Worm (Caenorhabditis elegans) whole organism, late embryonic: ENCODE measurements around the gene Y46B2A.4.

Source experiments
- C38D4.7 ChIP-seq: fragments of 200-800 bp; sonication (Bioruptor generic); optimal IDR thresholded peaks from 2 replicates; lab custom pipeline; 2018; ENCODE audit warnings: mild to moderate bottlenecking, missing genetic modification characterization, moderate library complexity, missing compliant biosample characterization
- K09A11.1 ChIP-seq: sonication (generic microtip); optimal IDR thresholded peaks from 2 replicates; lab custom pipeline; 2017; ENCODE audit warnings: antibody characterized with exemption, mild to moderate bottlenecking, missing genetic modification characterization, missing compliant biosample characterization; ENCODE audit not compliant: insufficient read depth
- T23F11.4 ChIP-seq: fragments of 200-800 bp; sonication (Bioruptor generic); optimal IDR thresholded peaks from 2 replicates; lab custom pipeline; 2018; ENCODE audit warnings: mild to moderate bottlenecking, missing genetic modification characterization, missing compliant biosample characterization
- Y22D7AL.16 ChIP-seq: sonication (generic microtip); optimal IDR thresholded peaks from 2 replicates; lab custom pipeline; 2016; ENCODE audit warnings: missing genetic modification characterization, missing compliant biosample characterization
- ama-1 ChIP-seq: fragments of 150-350 bp; optimal IDR thresholded peaks from 2 replicates; lab custom pipeline; 2014
- ceh-18 ChIP-seq: sonication (generic microtip); optimal IDR thresholded peaks from 2 replicates; lab custom pipeline; 2016; ENCODE audit warnings: missing genetic modification characterization, missing compliant biosample characterization
- ceh-19 ChIP-seq: fragments of 200-800 bp; sonication (Bioruptor generic); optimal IDR thresholded peaks from 2 replicates; lab custom pipeline; 2018; ENCODE audit warnings: mild to moderate bottlenecking, missing genetic modification characterization, missing compliant biosample characterization
- ceh-2 ChIP-seq: sonication (generic microtip); optimal IDR thresholded peaks from 2 replicates; lab custom pipeline; 2016; ENCODE audit warnings: missing genotype, missing genetic modification characterization, missing compliant biosample characterization
- ceh-30 ChIP-seq: fragments of 150-350 bp; optimal IDR thresholded peaks from 2 replicates; lab custom pipeline; 2014; ENCODE audit warnings: missing biosample characterization, missing genetic modification characterization
- ceh-31 ChIP-seq: sonication (generic microtip); optimal IDR thresholded peaks from 2 replicates; lab custom pipeline; 2016; ENCODE audit warnings: missing genetic modification characterization, missing compliant biosample characterization
- ceh-45 ChIP-seq: fragments of 200-800 bp; sonication (Bioruptor generic); IDR thresholded peaks from 2 replicates; pipeline ENCODE4 v1.3.6; 2022; ENCODE audit warnings: missing genetic modification reagents, missing genetic modification characterization, missing compliant biosample characterization
- ceh-6 ChIP-seq: fragments of 200-800 bp; sonication (Bioruptor generic); optimal IDR thresholded peaks from 2 replicates; lab custom pipeline; 2018; ENCODE audit warnings: mild to moderate bottlenecking, missing genetic modification characterization, missing compliant biosample characterization
- ceh-9 ChIP-seq: sonication (generic microtip); optimal IDR thresholded peaks from 2 replicates; lab custom pipeline; 2016; ENCODE audit warnings: mild to moderate bottlenecking, missing genetic modification characterization, inconsistent platforms, missing compliant biosample characterization
- dmd-4 ChIP-seq: sonication (generic microtip); optimal IDR thresholded peaks from 2 replicates; lab custom pipeline; 2016; ENCODE audit warnings: borderline replicate concordance, missing genetic modification characterization, missing compliant biosample characterization
- elt-2 ChIP-seq: sonication (generic microtip); optimal IDR thresholded peaks from 2 replicates; lab custom pipeline; 2016; ENCODE audit warnings: missing genetic modification reagents, missing genetic modification characterization, missing compliant biosample characterization
- ets-4 ChIP-seq: sonication (generic microtip); optimal IDR thresholded peaks from 2 replicates; lab custom pipeline; 2016; ENCODE audit warnings: missing genetic modification characterization, missing compliant biosample characterization
- eyg-1 ChIP-seq: sonication (generic microtip); optimal IDR thresholded peaks from 2 replicates; lab custom pipeline; 2016; ENCODE audit warnings: missing genotype, missing genetic modification characterization, missing compliant biosample characterization
- fax-1 ChIP-seq: sonication (generic microtip); optimal IDR thresholded peaks from 2 replicates; lab custom pipeline; 2016; ENCODE audit warnings: missing genotype, missing genetic modification characterization, missing compliant biosample characterization
- gmeb-2 ChIP-seq: sonication (generic microtip); optimal IDR thresholded peaks from 2 replicates; lab custom pipeline; 2016; ENCODE audit warnings: missing genetic modification characterization, inconsistent platforms, missing compliant biosample characterization
- hlh-15 ChIP-seq: sonication (generic microtip); optimal IDR thresholded peaks from 2 replicates; lab custom pipeline; 2016; ENCODE audit warnings: missing genetic modification characterization, missing compliant biosample characterization
- hlh-6 ChIP-seq: sonication (generic microtip); optimal IDR thresholded peaks from 2 replicates; lab custom pipeline; 2016; ENCODE audit warnings: missing genotype, missing genetic modification characterization, missing compliant biosample characterization
- hlh-8 ChIP-seq: sonication (generic microtip); optimal IDR thresholded peaks from 2 replicates; lab custom pipeline; 2016; ENCODE audit warnings: missing genotype, missing genetic modification characterization, missing compliant biosample characterization
- lim-6 ChIP-seq: sonication (generic microtip); optimal IDR thresholded peaks from 2 replicates; lab custom pipeline; 2016; ENCODE audit warnings: missing genetic modification characterization, missing compliant biosample characterization
- lin-11 ChIP-seq: fragments of 200-800 bp; sonication (Bioruptor generic); optimal IDR thresholded peaks from 2 replicates; lab custom pipeline; 2018; ENCODE audit warnings: mild to moderate bottlenecking, missing genetic modification characterization, missing compliant biosample characterization
- nhr-11 ChIP-seq: fragments of 150-350 bp; optimal IDR thresholded peaks from 2 replicates; lab custom pipeline; 2014; ENCODE audit warnings: missing biosample characterization, missing genetic modification characterization
- nhr-232 ChIP-seq: sonication (generic microtip); optimal IDR thresholded peaks from 2 replicates; lab custom pipeline; 2016; ENCODE audit warnings: missing genetic modification characterization, missing compliant biosample characterization
- npax-4 ChIP-seq: sonication (generic microtip); optimal IDR thresholded peaks from 2 replicates; lab custom pipeline; 2016; ENCODE audit warnings: missing genetic modification characterization, missing compliant biosample characterization
- odd-2 ChIP-seq: sonication (generic microtip); optimal IDR thresholded peaks from 2 replicates; lab custom pipeline; 2017; ENCODE audit warnings: antibody characterized with exemption, mild to moderate bottlenecking, missing genetic modification characterization, missing compliant biosample characterization
- pag-3 ChIP-seq: sonication (generic microtip); optimal IDR thresholded peaks from 2 replicates; lab custom pipeline; 2016; ENCODE audit warnings: missing compliant biosample characterization, missing genetic modification characterization, borderline replicate concordance
- pax-1 ChIP-seq: fragments of 150-350 bp; optimal IDR thresholded peaks from 2 replicates; lab custom pipeline; 2014; ENCODE audit warnings: missing biosample characterization, missing genetic modification characterization
- pqm-1 ChIP-seq: sonication (generic microtip); optimal IDR thresholded peaks from 2 replicates; lab custom pipeline; 2016; ENCODE audit warnings: missing genetic modification characterization, missing compliant biosample characterization
- pros-1 ChIP-seq: fragments of 150-350 bp; optimal IDR thresholded peaks from 2 replicates; lab custom pipeline; 2014; ENCODE audit warnings: missing biosample characterization, missing genetic modification reagents, missing genetic modification characterization
- ref-2 ChIP-seq: sonication (generic microtip); optimal IDR thresholded peaks from 2 replicates; lab custom pipeline; 2016; ENCODE audit warnings: missing genetic modification characterization, missing compliant biosample characterization
- rnt-1 ChIP-seq: sonication (generic microtip); optimal IDR thresholded peaks from 2 replicates; lab custom pipeline; 2016; ENCODE audit warnings: missing genetic modification characterization, missing compliant biosample characterization
- sdc-2 ChIP-seq: sonication (generic microtip); optimal IDR thresholded peaks from 2 replicates; lab custom pipeline; 2016; ENCODE audit warnings: missing genotype, missing genetic modification characterization, missing compliant biosample characterization
- syd-9 ChIP-seq: sonication (generic microtip); optimal IDR thresholded peaks from 2 replicates; lab custom pipeline; 2016; ENCODE audit warnings: mild to moderate bottlenecking, missing genetic modification characterization, moderate library complexity, missing compliant biosample characterization
- tbx-2 ChIP-seq: sonication (generic microtip); optimal IDR thresholded peaks from 2 replicates; lab custom pipeline; 2016; ENCODE audit warnings: missing genetic modification characterization, missing compliant biosample characterization
- tbx-7 ChIP-seq: sonication (generic microtip); optimal IDR thresholded peaks from 2 replicates; lab custom pipeline; 2016; ENCODE audit warnings: missing genotype, missing genetic modification characterization, missing compliant biosample characterization
- ttx-3 ChIP-seq: sonication (generic microtip); optimal IDR thresholded peaks from 2 replicates; lab custom pipeline; 2016; ENCODE audit warnings: missing genetic modification reagents, missing genetic modification characterization, missing compliant biosample characterization
- unc-42 ChIP-seq: sonication (generic microtip); optimal IDR thresholded peaks from 2 replicates; lab custom pipeline; 2016; ENCODE audit warnings: missing genotype, missing genetic modification characterization, missing compliant biosample characterization
- ztf-16 ChIP-seq: sonication (generic microtip); optimal IDR thresholded peaks from 2 replicates; lab custom pipeline; 2017; ENCODE audit warnings: missing genetic modification characterization, missing compliant biosample characterization

Y46B2A.4 gene

ce11 chrII:825521-825920 lies 36.1 kb upstream of the Y46B2A.4 start, which contains the start of gene F28A10.1:
F28A10.1 (plus strand) TSS chrII:825821.
- TF ChIP-seq ceh-6 (GFP tag; lab: Kevin White, UChicago): no peak
- no peak for TF ChIP-seq rnt-1 (tag; lab: Kevin White, UChicago)
- no peak for TF ChIP-seq ets-4 (tag; lab: Kevin White, UChicago)
- no peak for TF ChIP-seq ama-1 (lab: Kevin White, UChicago)
- no peak for TF ChIP-seq fax-1 (tag; lab: Kevin White, UChicago)
- TF ChIP-seq pros-1: no peak
- TF ChIP-seq pag-3 (tag; lab: Kevin White, UChicago): no peak
- no peak for TF ChIP-seq tbx-2 (tag; lab: Kevin White, UChicago)
- TF ChIP-seq T23F11.4 (GFP tag; lab: Kevin White, UChicago): no peak
- no peak for TF ChIP-seq hlh-15
- no peak for TF ChIP-seq lin-11
- TF ChIP-seq eyg-1 (tag; lab: Kevin White, UChicago): no peak
- TF ChIP-seq hlh-6 (tag; lab: Kevin White, UChicago): no peak
- TF ChIP-seq ceh-2 (tag; lab: Kevin White, UChicago): no peak
- no peak for TF ChIP-seq ceh-9 (tag; lab: Kevin White, UChicago)
- no peak for TF ChIP-seq odd-2 (tag; lab: Kevin White, UChicago)
- no peak for TF ChIP-seq elt-2 (tag; lab: Kevin White, UChicago)
- no peak for TF ChIP-seq npax-4
- TF ChIP-seq sdc-2 (tag; lab: Kevin White, UChicago): no peak
- TF ChIP-seq dmd-4 (tag; lab: Kevin White, UChicago): no peak
- TF ChIP-seq, all 69 proteins: peak for 0

- TF ChIP-seq tbx-2 (tag; lab: Kevin White, UChicago) (no peak), fax-1 (tag; lab: Kevin White, UChicago) (no peak), odd-2 (tag; lab: Kevin White, UChicago) (no peak), ceh-31 (tag; lab: Kevin White, UChicago) (no peak), ceh-30 (tag; lab: Kevin White, UChicago) (no peak), lin-11 (no peak), pax-1 (tag; lab: Kevin White, UChicago) (no peak)
Observed at ce11 chrII:838414-838813, 23.2 kb upstream of the Y46B2A.4 start, which contains the start of gene F28A10.8. F28A10.8 (minus strand) TSS chrII:838514.

ce11 chrII:840131-840530 lies 21.5 kb upstream of the Y46B2A.4 start, which contains the start of gene clc-33:
clc-33 (plus strand) TSS chrII:840431.
- TF ChIP-seq ref-2 (tag; lab: Kevin White, UChicago) (no peak), syd-9 (no peak), ceh-2 (tag; lab: Kevin White, UChicago) (no peak), T23F11.4 (GFP tag; lab: Kevin White, UChicago) (no peak), ceh-19 (GFP tag; lab: Kevin White, UChicago) (no peak), lin-11 (no peak), C38D4.7 (GFP tag; lab: Kevin White, UChicago) (no peak), rnt-1 (tag; lab: Kevin White, UChicago) (no peak), nhr-11 (no peak), pqm-1 (tag; lab: Kevin White, UChicago) (no peak)
- TF ChIP-seq, all 69 proteins: peak for 0

ce11 chrII:843971-844370 lies 17.7 kb upstream of the Y46B2A.4 start, which contains the start of gene F28A10.4:
F28A10.4 (plus strand) TSS chrII:844271.
- TF ChIP-seq K09A11.1 (tag; lab: Kevin White, UChicago) (no peak), lim-6 (tag; lab: Kevin White, UChicago) (no peak), pqm-1 (tag; lab: Kevin White, UChicago) (no peak), ceh-19 (GFP tag; lab: Kevin White, UChicago) (no peak), hlh-8 (tag; lab: Kevin White, UChicago) (no peak), ceh-6 (GFP tag; lab: Kevin White, UChicago) (no peak), ceh-18 (tag; lab: Kevin White, UChicago) (no peak), elt-2 (tag; lab: Kevin White, UChicago) (no peak), gmeb-2 (tag; lab: Kevin White, UChicago) (no peak), pros-1 (no peak), ztf-16 (tag; lab: Kevin White, UChicago) (no peak), ttx-3 (no peak), tbx-7 (no peak), unc-42 (tag; lab: Kevin White, UChicago) (no peak), ets-4 (tag; lab: Kevin White, UChicago) (no peak), ceh-45 (no peak), Y22D7AL.16 (no peak), eyg-1 (tag; lab: Kevin White, UChicago) (no peak), nhr-232 (tag; lab: Kevin White, UChicago) (no peak)
